Fruit fly (Drosophila melanogaster): Measurements from ENCODE around the gene CG11396.

The CG11396 gene

DNA sequence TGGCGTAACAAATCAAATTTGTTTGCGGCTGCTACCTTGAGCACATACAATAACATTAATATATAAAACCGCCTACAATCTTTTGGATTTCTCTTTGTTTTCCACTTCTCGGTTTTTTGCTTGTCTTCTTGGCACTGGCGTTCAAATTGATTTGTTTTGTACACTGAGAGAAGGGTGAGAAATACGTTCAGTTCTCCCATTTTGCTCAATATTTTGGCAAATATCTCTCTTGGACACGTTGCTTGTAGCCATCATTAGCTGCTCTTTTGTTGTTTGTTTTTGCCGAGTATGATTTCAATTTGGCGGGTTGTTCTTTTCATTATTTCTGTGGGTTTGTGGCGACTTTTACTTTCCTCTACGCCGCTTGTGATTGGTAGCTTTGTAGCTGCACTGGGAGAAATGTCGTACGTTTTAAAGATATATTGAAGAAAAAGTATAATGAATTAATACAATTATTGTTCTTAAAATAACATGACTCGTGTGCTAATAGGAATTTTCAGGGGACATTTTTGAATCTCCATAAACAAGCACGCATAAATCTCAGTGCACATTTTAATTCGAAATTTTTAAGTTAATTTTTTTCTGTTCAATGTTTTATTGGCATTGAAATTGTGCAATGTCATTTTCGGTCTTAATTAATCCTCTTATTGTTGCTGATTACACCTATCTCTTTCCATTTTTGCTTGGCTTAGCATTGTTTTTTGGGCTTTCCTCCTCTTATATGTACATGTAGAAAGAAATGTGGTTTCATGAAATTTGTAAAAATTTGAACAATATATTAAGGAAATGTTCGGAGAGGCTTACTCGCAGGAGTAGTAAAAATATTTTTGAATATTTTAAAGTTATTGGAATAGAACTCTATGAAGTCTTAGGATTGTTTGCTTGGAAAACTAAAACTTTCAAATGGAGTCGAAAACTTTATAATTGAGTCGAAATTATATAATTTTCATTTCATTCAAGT is 39.3 kb upstream of the CG11396 start:
- TF ChIP-seq Pif1A (GFP tag; optimal IDR thresholded peaks at IDR 0.05) (peak; percentile 30), CG4496 (GFP tag; IDR thresholded peaks at IDR 0.05) (peak; percentile 30; the same call in 1 of the 3 replicates), CG9948 (tag; optimal IDR thresholded peaks at IDR 0.05) (no peak), rn (GFP tag; IDR thresholded peaks at IDR 0.05) (no peak), CG17806 (tag; optimal IDR thresholded peaks at IDR 0.05) (no peak), fd96Ca (GFP tag; IDR thresholded peaks at IDR 0.05) (no peak), gl (tag; optimal IDR thresholded peaks at IDR 0.05) (no peak), D1 (tag; optimal IDR thresholded peaks at IDR 0.05) (no peak)

DNA sequence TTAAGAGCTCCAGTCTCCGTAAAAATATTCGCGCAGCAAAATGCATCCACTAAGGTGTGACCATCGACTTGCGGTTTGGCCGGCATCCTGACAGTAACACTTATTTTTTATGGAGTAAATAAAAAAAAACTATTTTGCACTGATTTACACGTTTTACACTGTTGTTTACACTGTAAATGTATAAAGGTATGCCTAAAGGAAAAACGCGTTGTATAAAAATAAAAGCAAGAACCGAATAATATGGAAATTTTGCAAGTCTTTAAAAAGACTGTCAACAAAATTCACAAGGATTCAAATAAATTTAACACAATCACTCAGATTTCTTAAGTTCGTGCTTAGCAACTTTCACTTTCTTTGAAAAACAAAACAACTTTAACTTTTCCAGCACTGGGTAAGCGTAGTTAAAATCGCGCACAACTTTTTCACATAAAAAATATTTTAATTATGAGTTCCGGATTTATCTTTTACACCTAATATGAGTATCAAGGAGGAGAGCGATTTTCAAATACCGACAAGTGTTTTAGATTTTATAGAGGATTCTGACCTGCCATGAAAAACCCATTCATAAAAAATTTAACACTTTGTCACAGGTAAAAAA is 35.4 kb upstream of the CG11396 start:
- TF ChIP-seq D1 (tag; optimal IDR thresholded peaks at IDR 0.05): peak; percentile 36
- TF ChIP-seq CG12605 (GFP tag; IDR thresholded peaks at IDR 0.05): no peak

DNA sequence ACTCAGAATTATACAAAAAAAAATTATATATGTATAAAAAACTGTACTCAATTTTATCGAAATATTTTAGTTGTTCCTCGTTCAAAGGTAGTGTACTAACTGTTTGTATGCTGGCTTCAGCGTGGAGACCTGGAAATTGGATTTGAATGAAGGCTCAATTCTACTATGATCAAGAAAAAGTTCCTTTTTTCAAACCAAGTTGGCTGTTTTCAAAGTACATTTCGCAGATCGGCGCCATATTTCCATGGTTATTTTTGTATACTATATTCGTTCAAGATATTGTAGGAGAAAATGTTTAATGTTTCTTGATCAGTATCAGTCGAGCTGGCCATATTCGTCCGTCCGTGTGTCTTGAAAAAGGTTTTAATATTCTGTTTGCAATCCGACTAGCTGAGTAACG is 30.0 kb upstream of the CG11396 start, which contains the start of gene Mst77F:
Gene Mst77F (minus strand): TSS at position 101 of the 400 bp plus-strand sequence.
- TF ChIP-seq CG9948 (tag; optimal IDR thresholded peaks at IDR 0.05): no peak

DNA sequence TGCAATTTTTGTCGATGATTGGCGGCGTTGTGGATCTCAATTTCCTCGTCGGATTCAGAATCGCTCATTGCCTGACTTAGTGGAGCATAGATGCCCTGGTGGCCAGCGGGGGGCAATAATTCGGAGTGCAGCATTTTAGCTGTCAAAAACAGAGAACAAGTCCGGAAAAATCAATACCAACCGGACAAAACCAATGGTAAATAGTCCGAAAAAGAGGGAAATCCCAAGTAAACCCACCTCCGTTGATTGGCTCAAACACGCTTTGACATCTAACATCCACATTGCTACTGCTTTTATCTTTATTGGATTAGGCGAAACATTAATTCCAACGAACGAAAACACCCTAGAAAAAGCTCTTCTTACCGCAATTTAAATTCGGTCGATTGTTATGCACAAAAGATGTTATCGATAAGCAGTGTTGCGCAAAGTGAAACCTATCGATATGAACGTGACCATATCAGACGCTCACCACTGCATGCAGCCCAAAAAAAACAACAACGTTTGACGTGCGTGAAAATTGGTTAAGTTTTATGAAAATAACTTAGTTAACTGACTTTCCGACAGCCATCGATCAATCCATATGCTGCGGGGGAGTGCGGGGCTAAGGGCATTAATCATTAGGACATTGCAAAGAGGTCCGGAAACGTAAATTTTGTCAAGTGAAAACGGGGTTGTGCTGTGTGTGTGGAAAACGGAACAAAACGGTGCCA is 27.9 kb upstream of the CG11396 start, which contains the start of the genes CG3618 and Pka-R1:
Gene CG3618 (minus strand): TSS at position 410 of the 710 bp plus-strand sequence.
Gene Pka-R1 (plus strand): TSS at position 453 of the 710 bp plus-strand sequence.
- no peak for TF ChIP-seq Pif1B (GFP tag; optimal IDR thresholded peaks at IDR 0.05)

DNA sequence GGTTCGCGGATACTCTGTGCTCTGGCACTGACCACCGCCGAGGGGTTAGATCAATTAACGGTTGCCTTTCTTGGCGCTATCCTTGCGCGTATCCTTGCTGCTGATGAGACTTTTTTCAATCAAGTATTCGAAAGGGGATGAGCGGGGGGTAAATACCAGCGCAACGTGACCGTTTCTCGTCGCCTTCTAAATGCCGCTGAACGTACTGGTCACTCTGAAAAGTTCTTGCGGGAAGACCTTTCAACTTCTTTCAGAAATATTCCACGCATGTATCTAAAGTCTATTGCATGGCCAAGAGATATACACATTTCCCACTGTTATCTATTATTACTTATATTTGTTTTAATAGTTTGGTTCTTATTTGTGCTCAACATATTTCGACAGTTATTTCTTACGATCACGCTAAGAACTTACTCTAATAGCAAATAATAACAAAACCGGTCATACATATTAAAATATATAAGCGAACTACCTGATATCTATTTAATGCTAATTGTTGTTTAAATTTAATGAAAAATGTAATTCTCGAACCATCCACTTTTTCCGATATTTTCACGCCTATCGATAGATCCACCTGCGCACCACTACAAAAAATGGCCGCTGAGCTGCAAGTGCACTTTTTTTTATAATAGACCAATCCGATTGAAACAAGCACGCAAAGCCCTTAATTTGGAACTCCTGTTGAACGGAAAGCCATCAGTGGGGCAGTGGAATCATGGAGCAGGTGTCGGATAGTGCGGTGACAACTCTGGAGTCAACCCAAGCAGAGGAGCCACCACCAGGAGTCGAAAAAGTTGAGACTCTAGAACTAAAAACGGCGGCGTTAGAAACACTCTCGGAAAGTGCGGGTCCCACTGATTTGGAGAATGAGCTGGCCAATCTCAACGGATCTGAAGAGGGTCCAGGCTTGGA is 21.4 kb upstream of the CG11396 start, which contains the start of the genes CG3634 and HIPP1:
Gene CG3634 (minus strand): TSS at position 185 of the 912 bp plus-strand sequence.
Gene HIPP1 (plus strand): TSS at position 582 of the 912 bp plus-strand sequence.
- 0 out of 3 replicates have a peak, but pooled peaks have one; percentile 25 for TF ChIP-seq CG4496 (GFP tag; IDR thresholded peaks at IDR 0.05)
- TF ChIP-seq Snoo (tag; optimal IDR thresholded peaks at IDR 0.05): no peak

DNA sequence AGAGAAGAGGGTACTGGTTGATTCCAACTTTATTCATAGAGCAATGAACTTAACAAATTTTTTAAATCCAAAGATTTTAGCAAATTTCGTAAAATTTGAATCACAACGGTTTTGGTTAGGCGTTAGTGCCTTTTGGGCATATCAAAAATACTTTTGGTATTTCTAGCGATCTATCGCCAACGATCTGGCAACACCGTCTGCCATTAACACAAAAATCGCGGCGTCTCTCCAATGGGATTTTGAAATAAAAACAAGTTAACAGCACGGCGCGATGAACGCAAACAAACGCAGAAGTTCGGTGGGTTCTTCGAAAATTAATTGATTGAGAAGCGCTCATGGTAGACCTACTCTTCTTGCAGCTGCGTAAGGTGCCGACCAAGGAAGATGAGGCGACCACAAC is 12.3 kb upstream of the CG11396 start, which contains the start of gene Spc105R:
Gene Spc105R (plus strand): TSS at position 203 of the 400 bp plus-strand sequence.
- TF ChIP-seq CG17806 (tag; optimal IDR thresholded peaks at IDR 0.05) (no peak), Pif1B (GFP tag; optimal IDR thresholded peaks at IDR 0.05) (no peak), CG8301 (tag; optimal IDR thresholded peaks at IDR 0.05) (no peak), CG13204 (GFP tag; optimal IDR thresholded peaks at IDR 0.05) (no peak), Ets98B (GFP tag; IDR thresholded peaks at IDR 0.05) (no peak), EcR (GFP tag; optimal IDR thresholded peaks at IDR 0.05) (no peak), CG32121 (GFP tag; IDR thresholded peaks at IDR 0.05) (no peak), CG14655 (GFP tag; optimal IDR thresholded peaks at IDR 0.05) (no peak), CG34367 (tag; optimal IDR thresholded peaks at IDR 0.05) (no peak), CG15710 (tag; optimal IDR thresholded peaks at IDR 0.05) (no peak), Pif1A (GFP tag; optimal IDR thresholded peaks at IDR 0.05) (no peak), gl (tag; optimal IDR thresholded peaks at IDR 0.05) (no peak), CG12605 (GFP tag; IDR thresholded peaks at IDR 0.05) (no peak), fd96Ca (GFP tag; IDR thresholded peaks at IDR 0.05) (no peak), CG10348 (GFP tag; IDR thresholded peaks at IDR 0.05) (no peak), D1 (tag; optimal IDR thresholded peaks at IDR 0.05) (no peak)
